Worm (Caenorhabditis elegans) whole organism, L3 larva: ENCODE measurements around the gene cyp-13A12.
A peak's percentile ranks its signal among the peaks of the same experiment; 100 is the strongest.

Experiments used
- R02D3.7 ChIP-seq: fragments of 150-350 bp; optimal IDR thresholded peaks from 2 replicates; lab custom pipeline; 2014; ENCODE audit warnings: missing biosample characterization, missing genetic modification characterization
- ZK546.5 ChIP-seq: sonication (generic microtip); optimal IDR thresholded peaks from 2 replicates; lab custom pipeline; 2017; ENCODE audit warnings: missing biosample characterization, missing genetic modification characterization
- aly-2 ChIP-seq: fragments of 150-350 bp; optimal IDR thresholded peaks from 2 replicates; lab custom pipeline; 2014; ENCODE audit warnings: missing biosample characterization, missing genetic modification characterization
- ama-1 ChIP-seq: fragments of 150-350 bp; optimal IDR thresholded peaks from 2 replicates; lab custom pipeline; 2018
- ceh-16 ChIP-seq: sonication (generic microtip); optimal IDR thresholded peaks from 2 replicates; lab custom pipeline; 2017; ENCODE audit warnings: missing biosample characterization, missing genetic modification characterization
- ceh-28 ChIP-seq: fragments of 150-350 bp; optimal IDR thresholded peaks from 2 replicates; lab custom pipeline; 2014; ENCODE audit warnings: missing biosample characterization, missing genetic modification reagents, missing genetic modification characterization
- ceh-82 ChIP-seq: fragments of 150-350 bp; optimal IDR thresholded peaks from 2 replicates; lab custom pipeline; 2014; ENCODE audit warnings: missing biosample characterization, missing genetic modification characterization
- egl-5 ChIP-seq: fragments of 150-350 bp; optimal IDR thresholded peaks from 2 replicates; lab custom pipeline; 2017; ENCODE audit warnings: missing biosample characterization, missing genetic modification reagents, missing genetic modification characterization, inconsistent platforms
- elt-1 ChIP-seq: fragments of 150-350 bp; optimal IDR thresholded peaks from 2 replicates; lab custom pipeline; 2014; ENCODE audit warnings: missing biosample characterization, missing genetic modification characterization
- elt-2 ChIP-seq: sonication (generic microtip); optimal IDR thresholded peaks from 2 replicates; lab custom pipeline; 2016; ENCODE audit warnings: missing genetic modification reagents, mild to moderate bottlenecking, missing genetic modification characterization, missing compliant biosample characterization
- elt-3 ChIP-seq, 3 experiments: fragments of 150-350 bp in 1 of 3; sonication (generic microtip) in 2 of 3; optimal IDR thresholded peaks; 2 replicates in 2 of 3; 4 replicates in 1 of 3; lab custom pipeline; 2014 to 2017; ENCODE audit warnings: missing biosample characterization in 3 of 3, missing genetic modification characterization in 3 of 3
- eor-1 ChIP-seq, 2 experiments: fragments of 150-350 bp; optimal IDR thresholded peaks; 2 replicates each; lab custom pipeline; 2014 to 2018; ENCODE audit warnings: missing biosample characterization in 2 of 2, missing genetic modification characterization in 2 of 2
- fos-1 ChIP-seq: fragments of 150-350 bp; optimal IDR thresholded peaks from 2 replicates; lab custom pipeline; 2014; ENCODE audit warnings: missing biosample characterization, missing genetic modification characterization
- hmg-11 ChIP-seq: sonication (generic microtip); optimal IDR thresholded peaks from 2 replicates; lab custom pipeline; 2016; ENCODE audit warnings: missing genetic modification characterization, missing compliant biosample characterization
- jun-1 ChIP-seq: fragments of 150-350 bp; optimal IDR thresholded peaks from 2 replicates; lab custom pipeline; 2014; ENCODE audit warnings: missing biosample characterization, missing genetic modification reagents, missing genetic modification characterization
- lin-15B ChIP-seq: fragments of 150-350 bp; optimal IDR thresholded peaks from 2 replicates; lab custom pipeline; 2014; ENCODE audit warnings: missing biosample characterization, missing genetic modification characterization
- lin-39 ChIP-seq: fragments of 150-350 bp; optimal IDR thresholded peaks from 2 replicates; lab custom pipeline; 2018; ENCODE audit warnings: missing biosample characterization, missing genetic modification reagents, missing genetic modification characterization
- lsy-12 ChIP-seq: sonication (generic microtip); optimal IDR thresholded peaks from 2 replicates; lab custom pipeline; 2016; ENCODE audit warnings: mild to moderate bottlenecking, missing genetic modification characterization, missing compliant biosample characterization
- mdl-1 ChIP-seq: fragments of 150-350 bp; optimal IDR thresholded peaks from 2 replicates; lab custom pipeline; 2014; ENCODE audit warnings: missing biosample characterization, missing genetic modification characterization
- nfya-1 ChIP-seq: sonication (generic microtip); optimal IDR thresholded peaks from 2 replicates; lab custom pipeline; 2017; ENCODE audit warnings: missing genetic modification characterization, mild to moderate bottlenecking, missing compliant biosample characterization, antibody characterized with exemption, moderate library complexity; ENCODE audit not compliant: insufficient read depth
- nhr-11 ChIP-seq: fragments of 150-350 bp; optimal IDR thresholded peaks from 2 replicates; lab custom pipeline; 2014; ENCODE audit warnings: missing biosample characterization, missing genetic modification characterization
- nhr-23 ChIP-seq: fragments of 150-350 bp; optimal IDR thresholded peaks from 2 replicates; lab custom pipeline; 2014; ENCODE audit warnings: missing biosample characterization, missing genetic modification reagents, missing genetic modification characterization
- nhr-25 ChIP-seq: sonication (generic microtip); optimal IDR thresholded peaks from 2 replicates; lab custom pipeline; 2017; ENCODE audit warnings: missing biosample characterization, missing genetic modification characterization
- nhr-43 ChIP-seq: sonication (generic microtip); optimal IDR thresholded peaks from 2 replicates; lab custom pipeline; 2016; ENCODE audit warnings: mild to moderate bottlenecking, missing genetic modification characterization, missing compliant biosample characterization; ENCODE audit not compliant: poor library complexity, severe bottlenecking
- nhr-67 ChIP-seq: fragments of 150-350 bp; optimal IDR thresholded peaks from 2 replicates; lab custom pipeline; 2014; ENCODE audit warnings: missing biosample characterization, missing genetic modification characterization
- nhr-76 ChIP-seq: fragments of 150-350 bp; sonication (generic microtip); optimal IDR thresholded peaks from 5 replicates; lab custom pipeline; 2014; ENCODE audit warnings: missing biosample characterization, missing genetic modification characterization
- nhr-77 ChIP-seq: fragments of 150-350 bp; optimal IDR thresholded peaks from 2 replicates; lab custom pipeline; 2014; ENCODE audit warnings: missing biosample characterization, missing genetic modification characterization
- pha-4 ChIP-seq: fragments of 150-350 bp; optimal IDR thresholded peaks from 2 replicates; lab custom pipeline; 2014; ENCODE audit warnings: missing biosample characterization, missing genetic modification reagents, missing genetic modification characterization
- pqm-1 ChIP-seq: fragments of 150-350 bp; optimal IDR thresholded peaks from 2 replicates; lab custom pipeline; 2017; ENCODE audit warnings: missing biosample characterization, missing genetic modification characterization, inconsistent platforms
- skn-1 ChIP-seq: fragments of 150-350 bp; optimal IDR thresholded peaks from 2 replicates; lab custom pipeline; 2014; ENCODE audit warnings: missing biosample characterization, missing genetic modification characterization
- snpc-4 ChIP-seq: fragments of 150-350 bp; optimal IDR thresholded peaks from 2 replicates; lab custom pipeline; 2014; ENCODE audit warnings: missing biosample characterization, missing genetic modification characterization
- tbx-2 ChIP-seq: sonication (generic microtip); optimal IDR thresholded peaks from 2 replicates; lab custom pipeline; 2016; ENCODE audit warnings: mild to moderate bottlenecking, missing genetic modification characterization, missing compliant biosample characterization
- zag-1 ChIP-seq: fragments of 150-350 bp; optimal IDR thresholded peaks from 2 replicates; lab custom pipeline; 2014; ENCODE audit warnings: missing biosample characterization, missing genetic modification characterization
- ztf-4 ChIP-seq: fragments of 150-350 bp; optimal IDR thresholded peaks from 2 replicates; lab custom pipeline; 2014; ENCODE audit warnings: missing biosample characterization, missing genetic modification characterization

cyp-13A12 gene

DNA sequence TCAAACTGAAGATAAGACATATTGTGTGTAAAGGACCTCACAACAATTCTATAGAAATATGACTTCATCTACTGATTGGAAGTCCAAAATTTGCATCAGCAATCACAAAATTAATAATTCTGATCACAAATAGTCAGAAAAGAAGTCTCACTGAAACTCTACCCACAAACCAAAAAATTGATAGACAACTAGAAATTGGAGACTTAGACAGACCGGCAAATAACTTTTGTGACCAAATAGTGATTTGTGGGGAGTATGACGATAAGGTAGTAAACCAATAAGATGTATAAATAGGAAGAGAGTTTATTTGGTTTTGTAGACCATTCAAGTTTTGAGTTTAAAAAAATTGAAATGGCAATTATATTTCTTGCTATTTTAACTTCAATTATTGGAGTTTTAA is at the start of gene cyp-13A12:
cyp-13A12 (plus strand) TSS at position 267 of the 400 bp plus-strand sequence.
- TF ChIP-seq nhr-67 (tag; lab: Kevin White, UChicago) (no peak), lin-15B (tag; lab: Kevin White, UChicago) (no peak), zag-1 (tag; lab: Kevin White, UChicago) (no peak), nhr-76 (tag; lab: Kevin White, UChicago) (no peak), aly-2 (tag; lab: Kevin White, UChicago) (no peak), ceh-28 (tag; lab: Kevin White, UChicago) (no peak), elt-2 (tag; lab: Kevin White, UChicago) (peak; percentile 46), eor-1 (tag; optimal IDR thresholded peaks at IDR 0.05; lab: Kevin White, UChicago) (no peak), pha-4 (tag; lab: Kevin White, UChicago) (peak; percentile 7), R02D3.7 (no peak), pqm-1 (tag; lab: Kevin White, UChicago) (peak; percentile 59)
- TF ChIP-seq, all 47 proteins: peak for 3

DNA sequence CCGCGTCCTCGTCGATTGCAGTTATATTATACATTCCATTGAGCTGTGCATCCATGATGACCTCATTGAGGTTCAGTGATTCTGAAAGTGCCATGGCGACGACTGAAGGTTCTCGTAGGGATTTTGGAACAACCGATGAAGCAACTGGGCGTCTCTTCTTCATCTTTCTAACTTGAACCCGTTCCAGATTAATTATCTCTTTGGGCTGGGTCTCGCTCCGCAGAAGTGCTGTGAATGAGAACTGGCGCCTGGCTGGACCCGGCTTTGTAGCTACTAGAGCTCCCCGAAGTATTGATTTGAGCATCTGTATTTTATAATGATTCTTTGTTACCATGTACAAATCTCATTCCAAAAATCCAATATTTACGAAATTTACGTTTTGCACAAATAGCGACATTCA is 46.8 kb upstream of the cyp-13A12 start, which contains the start of gene ZK1010.2:
ZK1010.2 (minus strand) TSS at position 304 of the 400 bp plus-strand sequence.
- TF ChIP-seq lsy-12 (tag; lab: Kevin White, UChicago) (peak; percentile 16), ceh-28 (tag; lab: Kevin White, UChicago) (no peak)

DNA sequence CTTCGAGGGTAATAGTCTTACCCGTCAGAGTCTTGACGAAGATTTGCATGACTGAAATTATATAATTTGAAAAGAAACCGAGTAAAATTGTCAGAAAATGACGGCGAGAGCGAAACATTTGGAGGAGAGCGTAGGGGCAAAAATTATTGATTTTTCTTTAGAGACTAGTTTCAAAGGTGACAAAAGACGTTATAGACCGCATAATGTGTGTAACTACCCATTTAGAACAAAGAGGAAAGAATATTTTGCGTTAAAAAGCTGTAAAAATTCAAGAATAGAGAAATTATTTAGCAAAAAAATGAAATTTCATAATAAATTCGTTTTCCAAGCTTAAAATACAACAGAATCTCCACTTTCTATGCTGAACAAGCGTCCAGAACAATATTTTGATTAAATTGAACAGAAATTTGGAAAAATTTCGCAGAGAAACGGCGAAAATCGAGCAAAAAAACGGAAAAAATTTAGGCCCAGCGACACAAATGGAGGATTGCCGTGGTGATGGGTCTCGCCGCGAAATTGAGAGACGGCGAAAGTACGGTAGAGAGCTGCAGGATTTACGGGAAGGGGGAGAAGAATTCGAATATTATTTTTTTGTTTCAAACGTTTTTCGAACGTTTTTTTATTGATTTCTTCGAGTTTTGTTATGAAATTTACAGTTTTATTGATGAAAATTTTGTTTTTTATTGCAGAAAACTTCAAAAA is 45.7 kb upstream of the cyp-13A12 start, which contains the start of the genes ubq-2 and frg-1:
ubq-2 (minus strand) TSS at position 51 of the 702 bp plus-strand sequence.
frg-1 (plus strand) TSS at position 690 of the 702 bp plus-strand sequence.
- no peak for TF ChIP-seq eor-1 (tag; optimal IDR thresholded peaks at IDR 0.05; lab: Kevin White, UChicago)
- peak; percentile 76 for TF ChIP-seq nhr-25 (tag; lab: Kevin White, UChicago)
- TF ChIP-seq ZK546.5 (tag; lab: Kevin White, UChicago), result peak; percentile 15
- TF ChIP-seq lin-15B (tag; lab: Kevin White, UChicago), result peak; percentile 88
- peak; percentile 54 for TF ChIP-seq ama-1 (lab: Kevin White, UChicago)
- TF ChIP-seq pha-4 (tag; lab: Kevin White, UChicago), result peak; percentile 92
- TF ChIP-seq nfya-1 (tag; lab: Kevin White, UChicago), result peak; percentile 97
- peak; percentile 76 for TF ChIP-seq nhr-43
- TF ChIP-seq aly-2 (tag; lab: Kevin White, UChicago), result no peak
- peak; percentile 92 for TF ChIP-seq lsy-12 (tag; lab: Kevin White, UChicago)
- peak; percentile 99 for TF ChIP-seq R02D3.7
- no peak for TF ChIP-seq ceh-16 (tag; lab: Kevin White, UChicago)
- TF ChIP-seq elt-2 (tag; lab: Kevin White, UChicago), result peak; percentile 56
- no peak for TF ChIP-seq mdl-1
- peak; percentile 85 for TF ChIP-seq hmg-11 (tag; lab: Kevin White, UChicago)
- TF ChIP-seq fos-1 (tag; lab: Kevin White, UChicago), result peak; percentile 13
- TF ChIP-seq ceh-28 (tag; lab: Kevin White, UChicago), result peak; percentile 68
- peak; percentile 95 for TF ChIP-seq lin-39 (tag; lab: Kevin White, UChicago)
- TF ChIP-seq elt-1 (tag; lab: Kevin White, UChicago), result no peak
- TF ChIP-seq nhr-77 (tag; lab: Kevin White, UChicago), result no peak
- peak; percentile 66 for TF ChIP-seq skn-1 (tag; lab: Kevin White, UChicago)
- TF ChIP-seq snpc-4 (tag; lab: Kevin White, UChicago), result peak; percentile 11
- peak; percentile 67 for TF ChIP-seq pqm-1 (tag; lab: Kevin White, UChicago)
- TF ChIP-seq ceh-82 (tag; lab: Kevin White, UChicago), result no peak
- no peak for TF ChIP-seq ztf-4 (tag; lab: Kevin White, UChicago)
- no peak for TF ChIP-seq nhr-67 (tag; lab: Kevin White, UChicago)
- TF ChIP-seq elt-3 (tag; optimal IDR thresholded peaks at IDR 0.05; lab: Kevin White, UChicago), result no peak
- TF ChIP-seq jun-1, result peak; percentile 71
- peak; percentile 53 for TF ChIP-seq nhr-11 (tag; lab: Kevin White, UChicago)
- TF ChIP-seq tbx-2 (tag; lab: Kevin White, UChicago), result peak; percentile 62
- peak; percentile 80 for TF ChIP-seq nhr-23 (tag; lab: Kevin White, UChicago)
- peak; percentile 13 for TF ChIP-seq zag-1 (tag; lab: Kevin White, UChicago)
- peak; percentile 55 for TF ChIP-seq egl-5

DNA sequence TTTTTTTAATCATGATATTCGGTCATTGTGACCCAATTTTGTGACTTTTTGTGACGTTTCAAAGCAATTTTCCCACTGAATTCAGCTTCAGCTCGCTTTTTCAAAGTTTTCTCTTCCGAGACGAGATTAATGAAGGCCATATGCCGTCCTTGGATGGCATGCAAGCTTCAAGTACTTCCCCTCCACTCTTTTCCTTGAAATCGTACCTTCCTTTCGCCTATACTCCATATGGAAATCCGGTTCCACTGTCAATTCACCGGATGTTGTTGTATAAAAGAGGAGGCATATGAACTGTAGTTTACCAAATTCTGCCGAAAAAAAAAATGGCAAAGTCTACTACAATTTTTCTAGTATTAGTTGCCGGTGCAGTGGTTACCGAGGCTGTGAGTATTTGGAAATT is 43.6 kb upstream of the cyp-13A12 start, which contains the start of gene ZK1010.4:
ZK1010.4 (plus strand) TSS at position 301 of the 400 bp plus-strand sequence.
- TF ChIP-seq tbx-2 (tag; lab: Kevin White, UChicago) (no peak), eor-1 (tag; optimal IDR thresholded peaks at IDR 0.05; lab: Kevin White, UChicago) (no peak), lin-39 (tag; lab: Kevin White, UChicago) (no peak), hmg-11 (tag; lab: Kevin White, UChicago) (no peak)
